Fruit fly (Drosophila melanogaster) whole organism, embryonic: ENCODE results near the gene HHEX.
A peak's percentile ranks its signal among the peaks of the same experiment; 100 is the strongest.

ENCODE experiments used
- B-H2 ChIP-seq: fragments of 200-800 bp; sonication (Bioruptor generic); optimal IDR thresholded peaks from 2 replicates; lab custom pipeline; 2018; ENCODE audit warnings: missing biosample characterization, mild to moderate bottlenecking, missing genetic modification characterization
- Bdp1 ChIP-seq: fragments of 200-800 bp; sonication (Bioruptor generic); optimal IDR thresholded peaks from 3 replicates; lab custom pipeline; 2016; ENCODE audit warnings: missing biosample characterization, missing genetic modification characterization
- CG10321 ChIP-seq: fragments of 200-800 bp; sonication (Bioruptor generic); IDR thresholded peaks from 2 replicates; pipeline ENCODE4 v1.3.6; 2022; ENCODE audit warnings: missing biosample characterization, missing genetic modification characterization
- CG10431 ChIP-seq: fragments of 200-800 bp; sonication (Bioruptor generic); optimal IDR thresholded peaks from 3 replicates; lab custom pipeline; 2018; ENCODE audit warnings: missing biosample characterization, mild to moderate bottlenecking, missing genetic modification characterization
- CG11560 ChIP-seq: fragments of 200-800 bp; sonication (Bioruptor generic); IDR thresholded peaks from 3 replicates; pipeline ENCODE4 v1.3.6; 2022; ENCODE audit warnings: missing biosample characterization, missing genetic modification characterization
- CG13287 ChIP-seq: fragments of 200-800 bp; sonication (Bioruptor generic); IDR thresholded peaks from 2 replicates; pipeline ENCODE4 v1.3.6; 2022; ENCODE audit warnings: missing biosample characterization, missing genetic modification characterization; ENCODE audit not compliant: partially characterized antibody
- CG14710 ChIP-seq: fragments of 200-800 bp; sonication (Bioruptor generic); optimal IDR thresholded peaks from 3 replicates; lab custom pipeline; 2019; ENCODE audit warnings: missing biosample characterization, mild to moderate bottlenecking, missing genetic modification characterization, moderate library complexity
- CG14860 ChIP-seq: fragments of 200-800 bp; sonication (Bioruptor generic); IDR thresholded peaks from 3 replicates; pipeline ENCODE4 v1.3.6; 2022; ENCODE audit warnings: missing biosample characterization, missing genetic modification characterization; ENCODE audit not compliant: partially characterized antibody
- CG17186 ChIP-seq: fragments of 200-800 bp; sonication (Bioruptor generic); optimal IDR thresholded peaks from 3 replicates; lab custom pipeline; 2017; ENCODE audit warnings: missing biosample characterization, missing genetic modification reagents, missing genetic modification characterization
- CG17361 ChIP-seq: fragments of 200-800 bp; sonication (Bioruptor generic); IDR thresholded peaks from 3 replicates; pipeline ENCODE4 v1.3.6; 2022; ENCODE audit warnings: missing biosample characterization, missing genetic modification characterization
- CG1832 ChIP-seq: fragments of 200-800 bp; sonication (Bioruptor generic); optimal IDR thresholded peaks from 2 replicates; lab custom pipeline; 2017; ENCODE audit warnings: missing biosample characterization, mild to moderate bottlenecking, missing genetic modification characterization, inconsistent platforms
- CG2120 ChIP-seq: fragments of 200-800 bp; sonication (Bioruptor generic); optimal IDR thresholded peaks from 3 replicates; lab custom pipeline; 2016; ENCODE audit warnings: missing biosample characterization, missing genetic modification characterization
- CG31365 ChIP-seq: fragments of 200-800 bp; sonication (Bioruptor generic); optimal IDR thresholded peaks from 2 replicates; lab custom pipeline; 2018; ENCODE audit warnings: missing biosample characterization, mild to moderate bottlenecking, missing genetic modification characterization
- CG32532 ChIP-seq: fragments of 200-800 bp; sonication (Bioruptor generic); IDR thresholded peaks from 2 replicates; pipeline ENCODE4 v1.3.6; 2022; ENCODE audit warnings: missing biosample characterization, missing genetic modification characterization
- CG32772 ChIP-seq: fragments of 200-800 bp; sonication (Bioruptor generic); IDR thresholded peaks from 2 replicates; pipeline ENCODE4 v1.3.6; 2022; ENCODE audit warnings: missing biosample characterization, missing genetic modification characterization
- CG34376 ChIP-seq: fragments of 200-800 bp; sonication (Bioruptor generic); optimal IDR thresholded peaks from 2 replicates; lab custom pipeline; 2018; ENCODE audit warnings: missing biosample characterization, mild to moderate bottlenecking, missing genetic modification characterization
- CG6272 ChIP-seq: fragments of 200-800 bp; sonication (Bioruptor generic); IDR thresholded peaks from 2 replicates; pipeline ENCODE4 v1.3.6; 2022; ENCODE audit warnings: missing biosample characterization, missing genetic modification characterization
- CG6654 ChIP-seq: fragments of 200-800 bp; sonication (Bioruptor generic); optimal IDR thresholded peaks from 2 replicates; lab custom pipeline; 2017; ENCODE audit warnings: missing biosample characterization, mild to moderate bottlenecking, missing genetic modification characterization
- CG6689 ChIP-seq: fragments of 200-800 bp; sonication (Bioruptor generic); IDR thresholded peaks from 2 replicates; pipeline ENCODE4 v1.3.6; 2022; ENCODE audit warnings: missing biosample characterization, missing genetic modification characterization
- CG7556 ChIP-seq: fragments of 200-800 bp; sonication (Bioruptor generic); optimal IDR thresholded peaks from 2 replicates; lab custom pipeline; 2017; ENCODE audit warnings: missing biosample characterization, mild to moderate bottlenecking, missing genetic modification characterization
- CG8281 ChIP-seq: fragments of 200-800 bp; sonication (Bioruptor generic); optimal IDR thresholded peaks from 2 replicates; lab custom pipeline; 2018; ENCODE audit warnings: missing biosample characterization, mild to moderate bottlenecking, missing genetic modification characterization, moderate library complexity
- CG9932 ChIP-seq: fragments of 200-800 bp; sonication (Bioruptor generic); IDR thresholded peaks from 2 replicates; pipeline ENCODE4 v1.3.6; 2022; ENCODE audit warnings: missing biosample characterization, missing genetic modification characterization
- CTCF ChIP-seq: fragments of 200-800 bp; sonication (Bioruptor generic); optimal IDR thresholded peaks from 2 replicates; lab custom pipeline; 2017; ENCODE audit warnings: missing biosample characterization, mild to moderate bottlenecking, missing genetic modification characterization, moderate library complexity
- Dll ChIP-seq: fragments of 200-800 bp; sonication (Bioruptor generic); IDR thresholded peaks from 4 replicates; pipeline ENCODE4 v1.3.6; 2022; ENCODE audit warnings: missing biosample characterization, missing genetic modification characterization; ENCODE audit not compliant: partially characterized antibody
- Elba2 ChIP-seq: fragments of 200-800 bp; sonication (Bioruptor generic); optimal IDR thresholded peaks from 3 replicates; lab custom pipeline; 2016; ENCODE audit warnings: missing biosample characterization, missing genetic modification characterization
- Fer2 ChIP-seq: fragments of 200-800 bp; sonication (Bioruptor generic); optimal IDR thresholded peaks from 2 replicates; lab custom pipeline; 2018; ENCODE audit warnings: missing biosample characterization, mild to moderate bottlenecking, missing genetic modification characterization, moderate library complexity
- H15 ChIP-seq: fragments of 200-800 bp; sonication (Bioruptor generic); IDR thresholded peaks from 3 replicates; pipeline ENCODE4 v1.3.6; 2022; ENCODE audit warnings: missing biosample characterization, missing genetic modification characterization
- Hmr ChIP-seq: fragments of 200-800 bp; sonication (Bioruptor generic); optimal IDR thresholded peaks from 3 replicates; lab custom pipeline; 2017; ENCODE audit warnings: mild to moderate bottlenecking, missing biosample characterization, missing genetic modification reagents, missing genetic modification characterization
- Hr51 ChIP-seq, 2 experiments: fragments of 200-800 bp; sonication (Bioruptor generic); optimal IDR thresholded peaks; 2 replicates in 1 of 2; 3 replicates in 1 of 2; lab custom pipeline; 2016 to 2018; ENCODE audit warnings: missing biosample characterization in 2 of 2, missing genetic modification characterization in 2 of 2, mild to moderate bottlenecking in 1 of 2, moderate library complexity in 1 of 2
- Jarid2 ChIP-seq: fragments of 200-800 bp; sonication (Bioruptor generic); optimal IDR thresholded peaks from 3 replicates; lab custom pipeline; 2017; ENCODE audit warnings: mild to moderate bottlenecking, missing biosample characterization, missing genetic modification reagents, missing genetic modification characterization
- Kr ChIP-seq: fragments of 200-800 bp; sonication (Bioruptor generic); optimal IDR thresholded peaks from 2 replicates; lab custom pipeline; 2017; ENCODE audit warnings: missing biosample characterization, mild to moderate bottlenecking, missing genetic modification characterization
- Lhr ChIP-seq: fragments of 200-800 bp; sonication (Bioruptor generic); optimal IDR thresholded peaks from 3 replicates; lab custom pipeline; 2017; ENCODE audit warnings: mild to moderate bottlenecking, missing biosample characterization, missing genetic modification reagents, missing genetic modification characterization
- Oli ChIP-seq: fragments of 200-800 bp; sonication (Bioruptor generic); optimal IDR thresholded peaks from 2 replicates; lab custom pipeline; 2018; ENCODE audit warnings: missing biosample characterization, mild to moderate bottlenecking, missing genetic modification characterization, moderate library complexity
- PHDP ChIP-seq: fragments of 200-800 bp; sonication (Bioruptor generic); optimal IDR thresholded peaks from 3 replicates; lab custom pipeline; 2018; ENCODE audit warnings: missing biosample characterization, mild to moderate bottlenecking, missing genetic modification characterization, moderate library complexity
- Pdp1 ChIP-seq, 2 experiments: fragments of 200-800 bp; sonication (Bioruptor generic); optimal IDR thresholded peaks; 3 replicates each; lab custom pipeline; 2016; ENCODE audit warnings: missing biosample characterization in 2 of 2, missing genetic modification characterization in 2 of 2, mild to moderate bottlenecking in 1 of 2, moderate library complexity in 1 of 2
- Rfx ChIP-seq: fragments of 200-800 bp; sonication (Bioruptor generic); IDR thresholded peaks from 2 replicates; pipeline ENCODE4 v1.3.6; 2022; ENCODE audit warnings: missing biosample characterization, missing genetic modification characterization
- Taf1 ChIP-seq: fragments of 200-800 bp; sonication (Bioruptor generic); IDR thresholded peaks from 2 replicates; pipeline ENCODE4 v1.3.6; 2022; ENCODE audit warnings: missing biosample characterization, missing genetic modification characterization
- al ChIP-seq: fragments of 200-800 bp; sonication (Bioruptor generic); IDR thresholded peaks from 2 replicates; pipeline ENCODE4 v1.3.6; 2022; ENCODE audit warnings: missing biosample characterization, missing genetic modification characterization
- da ChIP-seq: fragments of 200-800 bp; sonication (Bioruptor generic); optimal IDR thresholded peaks from 2 replicates; lab custom pipeline; 2016; ENCODE audit warnings: missing biosample characterization, missing genetic modification characterization
- fd64A ChIP-seq: fragments of 200-800 bp; sonication (Bioruptor generic); optimal IDR thresholded peaks from 3 replicates; lab custom pipeline; 2018; ENCODE audit warnings: missing biosample characterization, mild to moderate bottlenecking, missing genetic modification characterization
- hb ChIP-seq: fragments of 200-800 bp; sonication (Bioruptor generic); IDR thresholded peaks from 3 replicates; pipeline ENCODE4 v1.3.6; 2022; ENCODE audit warnings: missing biosample characterization, missing genetic modification characterization; ENCODE audit not compliant: partially characterized antibody
- insv ChIP-seq, 2 experiments: fragments of 200-800 bp; sonication (Bioruptor generic); optimal IDR thresholded peaks; 3 replicates each; lab custom pipeline; 2016 to 2018; ENCODE audit warnings: missing biosample characterization in 2 of 2, missing genetic modification characterization in 2 of 2
- klu ChIP-seq: fragments of 200-800 bp; sonication (Bioruptor generic); IDR thresholded peaks from 2 replicates; pipeline ENCODE4 v1.3.6; 2022; ENCODE audit warnings: missing biosample characterization, missing genetic modification characterization
- org-1 ChIP-seq: fragments of 200-800 bp; sonication (Bioruptor generic); optimal IDR thresholded peaks from 2 replicates; lab custom pipeline; 2017; ENCODE audit warnings: missing biosample characterization, missing genetic modification characterization
- otp ChIP-seq: fragments of 200-800 bp; sonication (Bioruptor generic); IDR thresholded peaks from 3 replicates; pipeline ENCODE4, ENCODE4 v1.3.6; 2022; ENCODE audit warnings: missing biosample characterization, missing genetic modification characterization
- psq ChIP-seq: fragments of 200-800 bp; sonication (Bioruptor generic); optimal IDR thresholded peaks from 2 replicates; lab custom pipeline; 2017; ENCODE audit warnings: missing biosample characterization, missing genetic modification characterization
- ranshi ChIP-seq: fragments of 200-800 bp; sonication (Bioruptor generic); IDR thresholded peaks from 2 replicates; pipeline ENCODE4 v1.3.6; 2022; ENCODE audit warnings: missing biosample characterization, missing genetic modification characterization
- schlank ChIP-seq: fragments of 200-800 bp; sonication (Bioruptor generic); optimal IDR thresholded peaks from 2 replicates; lab custom pipeline; 2018; ENCODE audit warnings: missing biosample characterization, mild to moderate bottlenecking, missing genetic modification characterization
- seq ChIP-seq: fragments of 200-800 bp; sonication (Bioruptor generic); IDR thresholded peaks from 2 replicates; pipeline ENCODE4 v1.3.6; 2022; ENCODE audit warnings: missing biosample characterization, missing genetic modification characterization
- sug ChIP-seq: fragments of 200-800 bp; optimal IDR thresholded peaks from 2 replicates; lab custom pipeline; 2019; ENCODE audit warnings: missing biosample characterization, mild to moderate bottlenecking, missing genetic modification characterization, moderate library complexity
- trem ChIP-seq: fragments of 200-800 bp; optimal IDR thresholded peaks from 3 replicates; lab custom pipeline; 2019; ENCODE audit warnings: missing biosample characterization, mild to moderate bottlenecking, missing genetic modification characterization, moderate library complexity
- wdn ChIP-seq: fragments of 200-800 bp; sonication (Bioruptor generic); IDR thresholded peaks from 2 replicates; pipeline ENCODE4 v1.3.6; 2022; ENCODE audit warnings: missing biosample characterization, missing genetic modification characterization

HHEX gene

DNA sequence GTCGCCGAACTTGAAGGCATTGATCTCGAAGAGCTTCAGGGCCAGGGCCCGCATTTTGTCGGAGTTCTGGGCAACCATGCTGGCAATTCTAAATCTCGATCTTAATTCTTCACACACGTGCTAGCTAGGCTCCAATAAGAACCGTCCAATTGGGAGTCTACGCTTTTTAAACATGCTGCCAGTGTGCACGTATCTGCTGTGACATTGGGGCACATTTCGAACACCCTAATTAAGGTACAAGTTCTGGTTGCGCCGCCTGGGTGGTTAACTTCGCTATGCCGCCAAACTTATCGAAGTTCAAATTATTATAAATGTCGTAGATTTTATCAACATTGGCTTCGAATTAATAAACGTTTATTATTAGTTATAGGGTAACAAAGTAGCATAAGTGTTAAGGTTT, 7.6 kb downstream of the HHEX start, which contains the start of gene r-l (continued):
- TF ChIP-seq CG14860 (GFP tag; lab: Robert Waterston, UW) (no peak), seq (GFP tag; lab: Robert Waterston, UW) (no peak), Rfx (GFP tag; lab: Robert Waterston, UW) (0 out of 2 replicates have a peak, but pooled peaks have one; percentile 15), trem (peak; percentile 48), CG17186 (peak; percentile 95), CG10321 (no peak), Elba2 (GFP tag; lab: Kevin White, UChicago) (peak; percentile 98), H15 (GFP tag; lab: Robert Waterston, UW) (no peak), Jarid2 (GFP tag; lab: Kevin White, UChicago) (no peak), CG13287 (GFP tag; lab: Robert Waterston, UW) (peak; percentile 64; the same call in 1 of the 2 replicates), Bdp1 (GFP tag; lab: Kevin White, UChicago) (no peak), schlank (no peak), CG32772 (GFP tag; lab: Robert Waterston, UW) (no peak), fd64A (GFP tag; lab: Kevin White, UChicago) (no peak), Hmr (GFP tag; lab: Kevin White, UChicago) (peak; percentile 46), CG7556 (GFP tag; lab: Kevin White, UChicago) (no peak), al (no peak), CG31365 (no peak), Dll (0 out of 4 replicates have a peak, but pooled peaks have one; percentile 12), Oli (no peak), wdn (GFP tag; lab: Robert Waterston, UW) (no peak), CG32532 (no peak), Pdp1 (GFP tag; optimal IDR thresholded peaks at IDR 0.05; lab: Kevin White, UChicago) (peak in 1 of 2 experiments; percentile 51), otp (GFP tag; lab: Robert Waterston, UW) (peak; percentile 26; the same call in 1 of the 3 replicates), psq (GFP tag; lab: Kevin White, UChicago) (no peak), PHDP (tag; lab: Kevin White, UChicago) (no peak), Fer2 (tag; lab: Kevin White, UChicago) (no peak), CG34376 (peak; percentile 0), CG10431 (GFP tag; lab: Kevin White, UChicago) (no peak), ranshi (no peak), CG11560 (tag; lab: Robert Waterston, UW) (no peak), org-1 (no peak), klu (no peak), sug (peak; percentile 38), Kr (GFP tag; lab: Kevin White, UChicago) (no peak), CG17361 (GFP tag; lab: Robert Waterston, UW) (no peak), CG1832 (GFP tag; lab: Kevin White, UChicago) (no peak), CTCF (GFP tag; lab: Kevin White, UChicago) (peak; percentile 58), CG8281 (tag; lab: Kevin White, UChicago) (no peak), da (GFP tag; lab: Kevin White, UChicago) (no peak), CG6272 (no peak), insv (GFP tag; optimal IDR thresholded peaks at IDR 0.05; lab: Kevin White, UChicago) (peak; percentile 96 to 99), hb (no peak), CG2120 (GFP tag; lab: Kevin White, UChicago) (peak; percentile 25), CG6654 (GFP tag; lab: Kevin White, UChicago) (no peak), CG9932 (GFP tag; lab: Robert Waterston, UW) (no peak), CG6689 (no peak), Lhr (GFP tag; lab: Kevin White, UChicago) (peak; percentile 79), B-H2 (GFP tag; lab: Kevin White, UChicago) (peak; percentile 17), Hr51 (GFP tag; optimal IDR thresholded peaks at IDR 0.05; lab: Kevin White, UChicago) (no peak), Taf1 (GFP tag; lab: Robert Waterston, UW) (no peak), CG14710 (peak; percentile 71)
